Worm (Caenorhabditis elegans) whole organism, L1 larva: ENCODE measurements around the gene coa-3.

ENCODE experiments used
- C16A3.4 ChIP-seq: fragments of 150-350 bp; optimal IDR thresholded peaks from 2 replicates; lab custom pipeline; 2014; ENCODE audit warnings: missing biosample characterization, missing genetic modification characterization
- alr-1 ChIP-seq: fragments of 200-800 bp; sonication (Bioruptor generic); optimal IDR thresholded peaks from 2 replicates; lab custom pipeline; 2018; ENCODE audit warnings: borderline replicate concordance, mild to moderate bottlenecking, missing genetic modification characterization, missing compliant biosample characterization
- aly-2 ChIP-seq: fragments of 150-350 bp; optimal IDR thresholded peaks from 2 replicates; lab custom pipeline; 2014; ENCODE audit warnings: missing biosample characterization, missing genetic modification characterization
- efl-1 ChIP-seq, 4 experiments: fragments of 150-350 bp; optimal IDR thresholded peaks in 3 of 4; peaks in 1 of 4; 1 replicate in 1 of 4; 2 replicates in 3 of 4; lab custom pipeline; 2014; ENCODE audit warnings: missing biosample characterization in 2 of 4, missing genetic modification characterization in 2 of 4, missing genetic modification reagents in 2 of 4
- efl-3 ChIP-seq: fragments of 200-800 bp; sonication (Bioruptor generic); optimal IDR thresholded peaks from 2 replicates; lab custom pipeline; 2018; ENCODE audit warnings: mild to moderate bottlenecking, missing genetic modification characterization, missing compliant biosample characterization
- egl-13 ChIP-seq: sonication (generic microtip); optimal IDR thresholded peaks from 2 replicates; lab custom pipeline; 2016; ENCODE audit warnings: missing genotype, missing genetic modification reagents, missing genetic modification characterization, missing compliant biosample characterization
- egl-27 ChIP-seq, 2 experiments: fragments of 150-350 bp in 1 of 2; sonication (generic microtip); optimal IDR thresholded peaks; 3 replicates each; lab custom pipeline; 2017 to 2018; ENCODE audit warnings: missing biosample characterization in 2 of 2, missing genetic modification characterization in 2 of 2, missing genetic modification reagents in 2 of 2
- elt-2 ChIP-seq: sonication (generic microtip); optimal IDR thresholded peaks from 2 replicates; lab custom pipeline; 2016; ENCODE audit warnings: missing genetic modification characterization, mild to moderate bottlenecking, inconsistent platforms, missing compliant biosample characterization, missing genetic modification reagents
- ets-5 ChIP-seq: fragments of 200-800 bp; sonication (Bioruptor generic); IDR thresholded peaks from 2 replicates; pipeline ENCODE4 v1.3.6; 2022; ENCODE audit warnings: missing genetic modification characterization, missing compliant biosample characterization
- fkh-8 ChIP-seq: sonication (generic microtip); optimal IDR thresholded peaks from 2 replicates; lab custom pipeline; 2016; ENCODE audit warnings: mild to moderate bottlenecking, missing genetic modification characterization, missing compliant biosample characterization
- hlh-4 ChIP-seq: sonication (generic microtip); optimal IDR thresholded peaks from 2 replicates; lab custom pipeline; 2016; ENCODE audit warnings: mild to moderate bottlenecking, missing genetic modification characterization, missing compliant biosample characterization
- irx-1 ChIP-seq: sonication (generic microtip); optimal IDR thresholded peaks from 2 replicates; lab custom pipeline; 2016; ENCODE audit warnings: missing genetic modification characterization, missing compliant biosample characterization
- isw-1 ChIP-seq: fragments of 200-800 bp; sonication (Bioruptor generic); IDR thresholded peaks from 2 replicates; pipeline ENCODE4 v1.3.6; 2022; ENCODE audit warnings: missing genetic modification characterization, missing compliant biosample characterization
- jun-1 ChIP-seq: fragments of 150-350 bp; optimal IDR thresholded peaks from 2 replicates; lab custom pipeline; 2014; ENCODE audit warnings: missing biosample characterization, missing genetic modification reagents, missing genetic modification characterization
- lin-14 ChIP-seq: fragments of 200-800 bp; sonication (Bioruptor generic); optimal IDR thresholded peaks from 2 replicates; lab custom pipeline; 2018; ENCODE audit warnings: mild to moderate bottlenecking, missing genetic modification characterization, moderate library complexity, missing compliant biosample characterization
- lin-15B ChIP-seq: fragments of 150-350 bp; sonication (generic microtip); optimal IDR thresholded peaks from 3 replicates; lab custom pipeline; 2014; ENCODE audit warnings: missing biosample characterization, missing genetic modification characterization
- lin-35 ChIP-seq, 2 experiments: fragments of 150-350 bp; optimal IDR thresholded peaks; 2 replicates each; lab custom pipeline; 2014; ENCODE audit warnings: missing biosample characterization in 2 of 2, missing genetic modification characterization in 2 of 2, missing genetic modification reagents in 2 of 2
- lin-39 ChIP-seq: fragments of 150-350 bp; optimal IDR thresholded peaks from 2 replicates; lab custom pipeline; 2014; ENCODE audit warnings: missing biosample characterization, missing genetic modification reagents, missing genetic modification characterization
- mab-9 ChIP-seq: fragments of 200-800 bp; sonication (Bioruptor generic); IDR thresholded peaks from 2 replicates; pipeline ENCODE4 v1.3.6; 2022; ENCODE audit warnings: missing genetic modification reagents, missing genetic modification characterization, missing compliant biosample characterization
- mdl-1 ChIP-seq, 2 experiments: fragments of 150-350 bp; optimal IDR thresholded peaks; 2 replicates each; lab custom pipeline; 2014 to 2017; ENCODE audit warnings: missing biosample characterization in 2 of 2, missing genetic modification characterization in 2 of 2, inconsistent platforms in 1 of 2
- mep-1 ChIP-seq: fragments of 150-350 bp; optimal IDR thresholded peaks from 2 replicates; lab custom pipeline; 2014; ENCODE audit warnings: missing biosample characterization, missing genetic modification characterization
- nhr-19 ChIP-seq: fragments of 200-800 bp; sonication (Bioruptor generic); conservative IDR thresholded peaks from 2 replicates; pipeline ENCODE4 v1.3.6; 2022; ENCODE audit warnings: missing genetic modification characterization, missing compliant biosample characterization
- nhr-20 ChIP-seq: sonication (generic microtip); optimal IDR thresholded peaks from 2 replicates; lab custom pipeline; 2016; ENCODE audit warnings: mild to moderate bottlenecking, missing genetic modification characterization, missing compliant biosample characterization
- nhr-237 ChIP-seq: fragments of 150-350 bp; optimal IDR thresholded peaks from 2 replicates; lab custom pipeline; 2014; ENCODE audit warnings: missing biosample characterization, missing genetic modification characterization
- nhr-47 ChIP-seq: sonication (generic microtip); optimal IDR thresholded peaks from 2 replicates; lab custom pipeline; 2016; ENCODE audit warnings: mild to moderate bottlenecking, missing genetic modification characterization, moderate library complexity, missing compliant biosample characterization
- nhr-76 ChIP-seq: sonication (generic microtip); optimal IDR thresholded peaks from 2 replicates; lab custom pipeline; 2017; ENCODE audit warnings: missing biosample characterization, missing genetic modification characterization
- nhr-77 ChIP-seq: fragments of 150-350 bp; optimal IDR thresholded peaks from 2 replicates; lab custom pipeline; 2014; ENCODE audit warnings: missing biosample characterization, missing genetic modification characterization
- nhr-84 ChIP-seq: sonication (generic microtip); optimal IDR thresholded peaks from 2 replicates; lab custom pipeline; 2017; ENCODE audit warnings: missing biosample characterization, missing genetic modification characterization
- nhr-85 ChIP-seq: sonication (generic microtip); peaks from one replicate; lab custom pipeline; 2016; ENCODE audit warnings: missing genetic modification characterization, inconsistent platforms, missing compliant biosample characterization
- pax-3 ChIP-seq: fragments of 200-800 bp; sonication (Bioruptor generic); optimal IDR thresholded peaks from 2 replicates; lab custom pipeline; 2018; ENCODE audit warnings: mild to moderate bottlenecking, missing genetic modification characterization, moderate library complexity, missing compliant biosample characterization
- skn-1 ChIP-seq: fragments of 150-350 bp; optimal IDR thresholded peaks from 2 replicates; lab custom pipeline; 2014; ENCODE audit warnings: missing biosample characterization, missing genetic modification characterization
- sptf-1 ChIP-seq: fragments of 150-350 bp; optimal IDR thresholded peaks from 2 replicates; lab custom pipeline; 2014; ENCODE audit warnings: missing biosample characterization, missing genetic modification characterization
- swsn-7 ChIP-seq: sonication (generic microtip); optimal IDR thresholded peaks from 2 replicates; lab custom pipeline; 2016; ENCODE audit warnings: missing genetic modification characterization, missing compliant biosample characterization
- unc-130 ChIP-seq: fragments of 150-350 bp; optimal IDR thresholded peaks from 2 replicates; lab custom pipeline; 2017; ENCODE audit warnings: missing biosample characterization, missing genetic modification characterization, inconsistent platforms
- unc-30 ChIP-seq: sonication (generic microtip); optimal IDR thresholded peaks from 2 replicates; lab custom pipeline; 2017; ENCODE audit warnings: missing biosample characterization, missing genetic modification characterization
- ztf-11 ChIP-seq, 2 experiments: sonication (generic microtip); optimal IDR thresholded peaks; 2 replicates each; lab custom pipeline; 2016 to 2017; ENCODE audit warnings: missing genetic modification characterization in 2 of 2, missing biosample characterization in 1 of 2, missing compliant biosample characterization in 1 of 2

coa-3 gene

ce11 chrII:4599838-4600237 lies 2.6 kb downstream of the coa-3 start:
- TF ChIP-seq alr-1 (tag; lab: Kevin White, UChicago) (no peak), fkh-8 (tag; lab: Kevin White, UChicago) (peak; percentile 20), pax-3 (no peak), nhr-237 (tag; lab: Kevin White, UChicago) (no peak), mep-1 (no peak), C16A3.4 (no peak), egl-27 (tag; optimal IDR thresholded peaks at IDR 0.05; lab: Kevin White, UChicago) (no peak), lin-15B (no peak)

ce11 chrII:4598815-4599214 lies 3.6 kb downstream of the coa-3 start:
- peak; percentile 77 for TF ChIP-seq elt-2 (tag; lab: Kevin White, UChicago)
- TF ChIP-seq egl-13 (tag; lab: Kevin White, UChicago) = no peak
- no peak for TF ChIP-seq nhr-19 (GFP tag; lab: Robert Waterston, UW)
- no peak for TF ChIP-seq nhr-85 (tag; lab: Kevin White, UChicago)
- TF ChIP-seq lin-39 = no peak
- no peak for TF ChIP-seq efl-1 (optimal IDR thresholded peaks at IDR 0.05; lab: Kevin White, UChicago)
- TF ChIP-seq efl-1 (GFP tag; optimal IDR thresholded peaks at IDR 0.05 in 1 of 2; lab: Kevin White, UChicago) = peak in 1 of 2 experiments; percentile 7
- no peak for TF ChIP-seq nhr-47 (tag; lab: Kevin White, UChicago)
- no peak for TF ChIP-seq pax-3
- no peak for TF ChIP-seq isw-1 (GFP tag; lab: Robert Waterston, UW)
- no peak for TF ChIP-seq skn-1
- no peak for TF ChIP-seq ztf-11 (tag; optimal IDR thresholded peaks at IDR 0.05; lab: Kevin White, UChicago)
- no peak for TF ChIP-seq nhr-237 (tag; lab: Kevin White, UChicago)
- no peak for TF ChIP-seq mep-1
- no peak for TF ChIP-seq unc-30
- no peak for TF ChIP-seq nhr-20
- no peak for TF ChIP-seq nhr-76 (tag; lab: Kevin White, UChicago)
- no peak for TF ChIP-seq lin-35 (GFP tag; optimal IDR thresholded peaks at IDR 0.05; lab: Kevin White, UChicago)
- no peak for TF ChIP-seq mdl-1 (tag; optimal IDR thresholded peaks at IDR 0.05; lab: Kevin White, UChicago)
- TF ChIP-seq hlh-4 (tag; lab: Kevin White, UChicago) = no peak
- TF ChIP-seq nhr-84 (tag; lab: Kevin White, UChicago) = no peak
- TF ChIP-seq lin-14 (GFP tag; lab: Kevin White, UChicago) = peak; percentile 10
- no peak for TF ChIP-seq ets-5

ce11 chrII:4597441-4597840 lies 5.0 kb downstream of the coa-3 start:
- TF ChIP-seq isw-1 (GFP tag; lab: Robert Waterston, UW) = no peak
- no peak for TF ChIP-seq unc-130
- TF ChIP-seq irx-1 = no peak
- TF ChIP-seq fkh-8 (tag; lab: Kevin White, UChicago) = no peak
- TF ChIP-seq mab-9 (GFP tag; lab: Robert Waterston, UW) = no peak
- TF ChIP-seq lin-14 (GFP tag; lab: Kevin White, UChicago) = no peak
- TF ChIP-seq aly-2 (tag; lab: Kevin White, UChicago) = no peak
- no peak for TF ChIP-seq nhr-77 (tag; lab: Kevin White, UChicago)
- TF ChIP-seq swsn-7 (tag; lab: Kevin White, UChicago) = no peak
- TF ChIP-seq efl-3 (GFP tag; lab: Kevin White, UChicago) = no peak
- no peak for TF ChIP-seq nhr-84 (tag; lab: Kevin White, UChicago)
- no peak for TF ChIP-seq jun-1 (tag; lab: Kevin White, UChicago)

ce11 chrII:4590660-4591059 lies 11.8 kb downstream of the coa-3 start:
- TF ChIP-seq sptf-1 (tag; lab: Kevin White, UChicago) (no peak), aly-2 (tag; lab: Kevin White, UChicago) (peak; percentile 21)
